Worm (Caenorhabditis elegans) whole organism, L3 larva: ENCODE results near the gene nhr-111.

Experiments used
- R02D3.7 ChIP-seq: fragments of 150-350 bp; optimal IDR thresholded peaks from 2 replicates; lab custom pipeline; 2014; ENCODE audit warnings: missing biosample characterization, missing genetic modification characterization
- ZK546.5 ChIP-seq: sonication (generic microtip); optimal IDR thresholded peaks from 2 replicates; lab custom pipeline; 2017; ENCODE audit warnings: missing biosample characterization, missing genetic modification characterization
- aly-2 ChIP-seq: fragments of 150-350 bp; optimal IDR thresholded peaks from 2 replicates; lab custom pipeline; 2014; ENCODE audit warnings: missing biosample characterization, missing genetic modification characterization
- ama-1 ChIP-seq: fragments of 150-350 bp; optimal IDR thresholded peaks from 2 replicates; lab custom pipeline; 2018
- ceh-16 ChIP-seq: sonication (generic microtip); optimal IDR thresholded peaks from 2 replicates; lab custom pipeline; 2017; ENCODE audit warnings: missing biosample characterization, missing genetic modification characterization
- ceh-28 ChIP-seq: fragments of 150-350 bp; optimal IDR thresholded peaks from 2 replicates; lab custom pipeline; 2014; ENCODE audit warnings: missing biosample characterization, missing genetic modification reagents, missing genetic modification characterization
- ceh-82 ChIP-seq: fragments of 150-350 bp; optimal IDR thresholded peaks from 2 replicates; lab custom pipeline; 2014; ENCODE audit warnings: missing biosample characterization, missing genetic modification characterization
- ceh-9 ChIP-seq: sonication (generic microtip); optimal IDR thresholded peaks from 2 replicates; lab custom pipeline; 2018; ENCODE audit warnings: missing biosample characterization, missing genetic modification characterization
- daf-12 ChIP-seq: fragments of 150-350 bp; optimal IDR thresholded peaks from 2 replicates; lab custom pipeline; 2014; ENCODE audit warnings: missing biosample characterization, missing genetic modification reagents, missing genetic modification characterization
- elt-1 ChIP-seq: fragments of 150-350 bp; optimal IDR thresholded peaks from 2 replicates; lab custom pipeline; 2014; ENCODE audit warnings: missing biosample characterization, missing genetic modification characterization
- elt-2 ChIP-seq: sonication (generic microtip); optimal IDR thresholded peaks from 2 replicates; lab custom pipeline; 2016; ENCODE audit warnings: missing genetic modification reagents, mild to moderate bottlenecking, missing genetic modification characterization, missing compliant biosample characterization
- elt-3 ChIP-seq, 3 experiments: fragments of 150-350 bp in 1 of 3; sonication (generic microtip) in 2 of 3; optimal IDR thresholded peaks; 2 replicates in 2 of 3; 4 replicates in 1 of 3; lab custom pipeline; 2014 to 2017; ENCODE audit warnings: missing biosample characterization in 3 of 3, missing genetic modification characterization in 3 of 3
- eor-1 ChIP-seq, 2 experiments: fragments of 150-350 bp; optimal IDR thresholded peaks; 2 replicates each; lab custom pipeline; 2014 to 2018; ENCODE audit warnings: missing biosample characterization in 2 of 2, missing genetic modification characterization in 2 of 2
- fkh-10 ChIP-seq: sonication (generic microtip); optimal IDR thresholded peaks from 2 replicates; lab custom pipeline; 2017; ENCODE audit warnings: missing biosample characterization, missing genetic modification reagents, missing genetic modification characterization
- fkh-2 ChIP-seq: fragments of 150-350 bp; optimal IDR thresholded peaks from 2 replicates; lab custom pipeline; 2014; ENCODE audit warnings: missing biosample characterization, missing genetic modification reagents, missing genetic modification characterization
- lin-39 ChIP-seq: fragments of 150-350 bp; optimal IDR thresholded peaks from 2 replicates; lab custom pipeline; 2018; ENCODE audit warnings: missing biosample characterization, missing genetic modification reagents, missing genetic modification characterization
- lsy-12 ChIP-seq: sonication (generic microtip); optimal IDR thresholded peaks from 2 replicates; lab custom pipeline; 2016; ENCODE audit warnings: mild to moderate bottlenecking, missing genetic modification characterization, missing compliant biosample characterization
- mdl-1 ChIP-seq: fragments of 150-350 bp; optimal IDR thresholded peaks from 2 replicates; lab custom pipeline; 2014; ENCODE audit warnings: missing biosample characterization, missing genetic modification characterization
- mml-1 ChIP-seq: fragments of 150-350 bp; sonication (generic microtip); optimal IDR thresholded peaks from 3 replicates; lab custom pipeline; 2014; ENCODE audit warnings: missing biosample characterization, missing genetic modification characterization
- nfya-1 ChIP-seq: sonication (generic microtip); optimal IDR thresholded peaks from 2 replicates; lab custom pipeline; 2017; ENCODE audit warnings: missing genetic modification characterization, mild to moderate bottlenecking, missing compliant biosample characterization, antibody characterized with exemption, moderate library complexity; ENCODE audit not compliant: insufficient read depth
- nhr-11 ChIP-seq: fragments of 150-350 bp; optimal IDR thresholded peaks from 2 replicates; lab custom pipeline; 2014; ENCODE audit warnings: missing biosample characterization, missing genetic modification characterization
- nhr-12 ChIP-seq: fragments of 150-350 bp; optimal IDR thresholded peaks from 2 replicates; lab custom pipeline; 2014; ENCODE audit warnings: missing biosample characterization, missing genetic modification characterization
- nhr-23 ChIP-seq: fragments of 150-350 bp; optimal IDR thresholded peaks from 2 replicates; lab custom pipeline; 2014; ENCODE audit warnings: missing biosample characterization, missing genetic modification reagents, missing genetic modification characterization
- nhr-237 ChIP-seq: fragments of 150-350 bp; optimal IDR thresholded peaks from 2 replicates; lab custom pipeline; 2014; ENCODE audit warnings: missing biosample characterization, missing genetic modification characterization
- nhr-25 ChIP-seq: sonication (generic microtip); optimal IDR thresholded peaks from 2 replicates; lab custom pipeline; 2017; ENCODE audit warnings: missing biosample characterization, missing genetic modification characterization
- nhr-43 ChIP-seq: sonication (generic microtip); optimal IDR thresholded peaks from 2 replicates; lab custom pipeline; 2016; ENCODE audit warnings: mild to moderate bottlenecking, missing genetic modification characterization, missing compliant biosample characterization; ENCODE audit not compliant: poor library complexity, severe bottlenecking
- nhr-67 ChIP-seq: fragments of 150-350 bp; optimal IDR thresholded peaks from 2 replicates; lab custom pipeline; 2014; ENCODE audit warnings: missing biosample characterization, missing genetic modification characterization
- pha-4 ChIP-seq: fragments of 150-350 bp; optimal IDR thresholded peaks from 2 replicates; lab custom pipeline; 2014; ENCODE audit warnings: missing biosample characterization, missing genetic modification reagents, missing genetic modification characterization
- pqm-1 ChIP-seq: fragments of 150-350 bp; optimal IDR thresholded peaks from 2 replicates; lab custom pipeline; 2017; ENCODE audit warnings: missing biosample characterization, missing genetic modification characterization, inconsistent platforms
- skn-1 ChIP-seq: fragments of 150-350 bp; optimal IDR thresholded peaks from 2 replicates; lab custom pipeline; 2014; ENCODE audit warnings: missing biosample characterization, missing genetic modification characterization
- snpc-4 ChIP-seq: fragments of 150-350 bp; optimal IDR thresholded peaks from 2 replicates; lab custom pipeline; 2014; ENCODE audit warnings: missing biosample characterization, missing genetic modification characterization
- unc-39 ChIP-seq: sonication (generic microtip); optimal IDR thresholded peaks from 4 replicates; lab custom pipeline; 2017; ENCODE audit warnings: missing biosample characterization, missing genetic modification characterization
- unc-62 ChIP-seq: fragments of 150-350 bp; sonication (generic microtip); optimal IDR thresholded peaks from 4 replicates; lab custom pipeline; 2014; ENCODE audit warnings: missing biosample characterization, missing genetic modification reagents, missing genetic modification characterization
- zag-1 ChIP-seq: fragments of 150-350 bp; optimal IDR thresholded peaks from 2 replicates; lab custom pipeline; 2014; ENCODE audit warnings: missing biosample characterization, missing genetic modification characterization
- ztf-11 ChIP-seq: fragments of 150-350 bp; optimal IDR thresholded peaks from 2 replicates; lab custom pipeline; 2014; ENCODE audit warnings: missing biosample characterization, missing genetic modification characterization
- ztf-4 ChIP-seq: fragments of 150-350 bp; optimal IDR thresholded peaks from 2 replicates; lab custom pipeline; 2014; ENCODE audit warnings: missing biosample characterization, missing genetic modification characterization

nhr-111 gene

ce11 chrV:16124739-16125138 lies at the start of gene nhr-111:
Gene nhr-111, minus strand, starts transcription at chrV:16124839.
- TF ChIP-seq lsy-12 (tag; lab: Kevin White, UChicago) (no peak), eor-1 (tag; optimal IDR thresholded peaks at IDR 0.05; lab: Kevin White, UChicago) (no peak), nhr-23 (tag; lab: Kevin White, UChicago) (no peak), nhr-12 (tag; lab: Kevin White, UChicago) (no peak), mdl-1 (no peak), ztf-11 (no peak), lin-39 (tag; lab: Kevin White, UChicago) (no peak), zag-1 (no peak), ztf-4 (tag; lab: Kevin White, UChicago) (no peak), pha-4 (tag; lab: Kevin White, UChicago) (no peak), skn-1 (tag; lab: Kevin White, UChicago) (no peak), elt-1 (tag; lab: Kevin White, UChicago) (no peak), ZK546.5 (tag; lab: Kevin White, UChicago) (no peak), elt-3 (tag; optimal IDR thresholded peaks at IDR 0.05; lab: Kevin White, UChicago) (no peak)

ce11 chrV:16174109-16174508 lies 49.5 kb upstream of the nhr-111 start:
- no peak for TF ChIP-seq daf-12
- TF ChIP-seq elt-2 (tag; lab: Kevin White, UChicago) = peak; percentile 23

- TF ChIP-seq nhr-237 (tag; lab: Kevin White, UChicago) (no peak), R02D3.7 (tag; lab: Kevin White, UChicago) (no peak), fkh-10 (GFP tag; lab: Kevin White, UChicago) (no peak), lin-39 (tag; lab: Kevin White, UChicago) (no peak), ceh-28 (tag; lab: Kevin White, UChicago) (no peak), unc-62 (GFP tag; lab: Kevin White, UChicago) (no peak), ztf-11 (no peak), snpc-4 (tag; lab: Kevin White, UChicago) (no peak), nfya-1 (tag; lab: Kevin White, UChicago) (no peak), ceh-82 (tag; lab: Kevin White, UChicago) (no peak), fkh-2 (tag; lab: Kevin White, UChicago) (no peak)
Observed at ce11 chrV:16171721-16172120, 47.1 kb upstream of the nhr-111 start, which contains the start of gene K05D4.9. Gene K05D4.9, minus strand, starts transcription at chrV:16171821.

ce11 chrV:16169026-16169425 lies 44.4 kb upstream of the nhr-111 start, which contains the start of gene str-111:
Gene str-111, minus strand, starts transcription at chrV:16169126.
- TF ChIP-seq lsy-12 (tag; lab: Kevin White, UChicago) = no peak
- no peak for TF ChIP-seq zag-1
- no peak for TF ChIP-seq mml-1 (tag; lab: Kevin White, UChicago)
- no peak for TF ChIP-seq ama-1 (lab: Kevin White, UChicago)
- TF ChIP-seq nhr-11 = no peak
- TF ChIP-seq nhr-43 (tag; lab: Kevin White, UChicago) = no peak
- TF ChIP-seq pha-4 (tag; lab: Kevin White, UChicago) = no peak
- TF ChIP-seq ceh-28 (tag; lab: Kevin White, UChicago) = no peak
- no peak for TF ChIP-seq lin-39 (tag; lab: Kevin White, UChicago)
- no peak for TF ChIP-seq daf-12
- TF ChIP-seq ceh-16 (tag; lab: Kevin White, UChicago) = no peak
- TF ChIP-seq nhr-25 (tag; lab: Kevin White, UChicago) = no peak
- TF ChIP-seq elt-2 (tag; lab: Kevin White, UChicago) = no peak
- TF ChIP-seq ceh-9 (tag; lab: Kevin White, UChicago) = no peak
- no peak for TF ChIP-seq eor-1 (tag; optimal IDR thresholded peaks at IDR 0.05; lab: Kevin White, UChicago)
- TF ChIP-seq, all 47 proteins: peak for 0

ce11 chrV:16165936-16166335 lies 41.3 kb upstream of the nhr-111 start, which contains the start of gene str-108:
Gene str-108, plus strand, starts transcription at chrV:16166236.
- TF ChIP-seq pqm-1 (tag; lab: Kevin White, UChicago) = no peak
- no peak for TF ChIP-seq snpc-4 (tag; lab: Kevin White, UChicago)
- TF ChIP-seq unc-39 (tag; lab: Kevin White, UChicago) = no peak
- TF ChIP-seq nhr-67 (tag; lab: Kevin White, UChicago) = no peak
- no peak for TF ChIP-seq nhr-237 (tag; lab: Kevin White, UChicago)
- TF ChIP-seq mdl-1 = no peak
- no peak for TF ChIP-seq ceh-82 (tag; lab: Kevin White, UChicago)
- no peak for TF ChIP-seq ceh-9 (tag; lab: Kevin White, UChicago)
- no peak for TF ChIP-seq aly-2 (tag; lab: Kevin White, UChicago)
- TF ChIP-seq nhr-25 (tag; lab: Kevin White, UChicago) = no peak
